Worm (Caenorhabditis elegans) whole organism, L2 larva: ENCODE data around the gene grl-11.

Experiments used
- ceh-16 ChIP-seq: fragments of 150-350 bp; optimal IDR thresholded peaks from 2 replicates; lab custom pipeline; 2014; ENCODE audit warnings: missing biosample characterization, missing genetic modification characterization
- nhr-237 ChIP-seq: fragments of 150-350 bp; optimal IDR thresholded peaks from 2 replicates; lab custom pipeline; 2014; ENCODE audit warnings: missing biosample characterization, missing genetic modification characterization
- zag-1 ChIP-seq: fragments of 150-350 bp; optimal IDR thresholded peaks from 2 replicates; lab custom pipeline; 2014; ENCODE audit warnings: missing biosample characterization, missing genetic modification characterization

DNA sequence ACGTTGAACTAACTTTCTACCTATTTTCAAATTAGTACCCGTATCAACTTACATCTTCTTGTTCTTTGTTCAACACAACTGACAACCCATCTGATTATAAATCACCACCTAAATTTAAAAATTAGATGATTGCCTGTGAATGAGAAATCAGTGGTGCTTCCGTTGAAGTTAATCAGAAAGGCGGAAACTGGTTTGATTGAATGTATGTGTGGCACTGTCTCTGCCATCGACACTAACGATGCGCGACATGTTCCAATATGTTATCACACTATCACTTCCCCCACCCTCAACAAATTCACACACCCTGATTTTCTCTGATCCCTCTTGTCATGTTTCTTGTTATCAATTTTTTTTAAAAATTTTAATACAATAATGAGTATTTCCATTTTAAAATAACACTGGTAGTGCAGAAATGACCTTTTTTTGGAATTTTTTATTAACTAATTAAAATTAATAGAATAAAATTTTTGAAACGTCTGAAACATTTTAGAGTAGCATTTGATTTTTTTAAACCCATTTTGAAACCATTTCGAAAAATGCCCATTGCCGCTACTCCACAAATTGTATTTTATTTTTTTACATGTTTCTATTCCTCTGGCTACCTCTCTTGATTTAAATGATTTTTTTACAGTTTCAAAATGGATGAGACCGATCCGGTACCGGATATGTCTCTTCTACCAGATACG lies 900 bp upstream of the grl-11 start, which contains the start of gene ced-11:
- no peak for TF ChIP-seq ceh-16 (tag; lab: Kevin White, UChicago)
- TF ChIP-seq nhr-237 (tag; lab: Kevin White, UChicago): no peak
- TF ChIP-seq zag-1 (tag; lab: Kevin White, UChicago): no peak
